Fruit fly (Drosophila melanogaster) whole organism, adult: Measurements from ENCODE around the gene sina.

Source experiments
- CG11617 ChIP-seq: fragments of 200-800 bp; sonication (Bioruptor generic); optimal IDR thresholded peaks from 2 replicates; lab custom pipeline; 2017; ENCODE audit warnings: mild to moderate bottlenecking, missing biosample characterization, missing genetic modification reagents, missing genetic modification characterization
- CG12768 ChIP-seq: fragments of 200-800 bp; sonication (Bioruptor generic); optimal IDR thresholded peaks from 2 replicates; lab custom pipeline; 2017; ENCODE audit warnings: missing biosample characterization, missing genetic modification characterization, mild to moderate bottlenecking, moderate library complexity, missing genetic modification reagents
- CG33017 ChIP-seq: fragments of 200-800 bp; sonication (Bioruptor generic); optimal IDR thresholded peaks from 2 replicates; lab custom pipeline; 2018; ENCODE audit warnings: missing biosample characterization, mild to moderate bottlenecking, missing genetic modification characterization, moderate library complexity
- CG5204 ChIP-seq: fragments of 200-800 bp; sonication (Bioruptor generic); optimal IDR thresholded peaks from 2 replicates; lab custom pipeline; 2016; ENCODE audit warnings: missing biosample characterization, missing genetic modification characterization
- CG7045 ChIP-seq: fragments of 200-800 bp; sonication (Bioruptor generic); optimal IDR thresholded peaks from 2 replicates; lab custom pipeline; 2017; ENCODE audit warnings: missing biosample characterization, mild to moderate bottlenecking, missing genetic modification characterization
- Clk ChIP-seq: fragments of 200-800 bp; sonication (Bioruptor generic); optimal IDR thresholded peaks from 2 replicates; lab custom pipeline; 2017; ENCODE audit warnings: missing biosample characterization, missing genetic modification characterization
- Crg-1 ChIP-seq: fragments of 200-800 bp; sonication (Bioruptor generic); optimal IDR thresholded peaks from 2 replicates; lab custom pipeline; 2016; ENCODE audit warnings: missing biosample characterization, missing genetic modification characterization
- bab1 ChIP-seq: fragments of 200-800 bp; sonication (Bioruptor generic); optimal IDR thresholded peaks from 3 replicates; lab custom pipeline; 2019; ENCODE audit warnings: missing biosample characterization, mild to moderate bottlenecking, missing genetic modification characterization, moderate library complexity
- kay ChIP-seq: fragments of 200-800 bp; sonication (Bioruptor generic); peaks from one replicate; lab custom pipeline; 2016; ENCODE audit warnings: missing biosample characterization, missing genetic modification characterization, borderline replicate concordance
- tj ChIP-seq: fragments of 200-800 bp; sonication (Bioruptor generic); optimal IDR thresholded peaks from 3 replicates; lab custom pipeline; 2017; ENCODE audit warnings: missing biosample characterization, mild to moderate bottlenecking, missing genetic modification characterization, moderate library complexity

DNA sequence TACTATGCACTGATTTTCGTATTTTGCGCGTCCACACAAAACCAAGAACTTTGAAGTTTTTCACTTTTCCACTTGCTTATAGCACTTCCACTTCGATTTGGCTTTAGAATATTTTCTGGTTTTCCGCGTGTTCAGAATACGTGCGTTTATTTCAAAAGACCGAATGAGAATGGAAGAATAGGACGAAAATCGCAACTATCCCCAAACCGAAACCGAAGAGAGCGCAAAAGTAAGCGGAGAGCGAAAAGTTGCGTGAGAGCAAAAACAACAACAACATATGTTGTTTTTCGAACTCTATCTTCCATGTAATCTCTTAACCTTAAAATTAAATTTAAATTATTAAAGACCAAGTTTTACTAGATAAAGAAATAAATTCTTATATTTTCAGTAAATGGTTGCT lies 46.0 kb upstream of the sina start, which contains the start of gene CG9674:
- TF ChIP-seq CG12768 (GFP tag; lab: Kevin White, UChicago) = no peak
- TF ChIP-seq Clk (GFP tag; lab: Kevin White, UChicago) = no peak
- no peak for TF ChIP-seq CG5204
- no peak for TF ChIP-seq CG7045
- TF ChIP-seq tj (GFP tag; lab: Kevin White, UChicago) = no peak
- TF ChIP-seq bab1 (GFP tag; lab: Kevin White, UChicago) = no peak
- no peak for TF ChIP-seq CG33017 (tag; lab: Kevin White, UChicago)
- no peak for TF ChIP-seq kay (GFP tag; lab: Kevin White, UChicago)
- no peak for TF ChIP-seq CG11617
- no peak for TF ChIP-seq Crg-1 (GFP tag; lab: Kevin White, UChicago)
